Fruit fly (Drosophila melanogaster) whole organism, adult: ENCODE results near the gene CG6333.
A peak's percentile ranks its signal among the peaks of the same experiment; 100 is the strongest.

ENCODE experiments used
- CG12768 ChIP-seq: fragments of 200-800 bp; sonication (Bioruptor generic); optimal IDR thresholded peaks from 2 replicates; lab custom pipeline; 2017; ENCODE audit warnings: missing biosample characterization, missing genetic modification characterization, mild to moderate bottlenecking, moderate library complexity, missing genetic modification reagents
- CG14711 ChIP-seq: fragments of 200-800 bp; sonication (Bioruptor generic); optimal IDR thresholded peaks from 2 replicates; lab custom pipeline; 2018; ENCODE audit warnings: missing biosample characterization, mild to moderate bottlenecking, missing genetic modification characterization, moderate library complexity
- CG1620 ChIP-seq: fragments of 200-800 bp; sonication (Bioruptor generic); optimal IDR thresholded peaks from 2 replicates; lab custom pipeline; 2016; ENCODE audit warnings: missing biosample characterization, missing genetic modification characterization
- CG33017 ChIP-seq: fragments of 200-800 bp; sonication (Bioruptor generic); optimal IDR thresholded peaks from 2 replicates; lab custom pipeline; 2018; ENCODE audit warnings: missing biosample characterization, mild to moderate bottlenecking, missing genetic modification characterization, moderate library complexity
- CG7101 ChIP-seq: fragments of 200-800 bp; sonication (Bioruptor generic); optimal IDR thresholded peaks from 2 replicates; lab custom pipeline; 2018; ENCODE audit warnings: missing biosample characterization, mild to moderate bottlenecking, missing genetic modification characterization, moderate library complexity
- Clk ChIP-seq: fragments of 200-800 bp; sonication (Bioruptor generic); optimal IDR thresholded peaks from 2 replicates; lab custom pipeline; 2017; ENCODE audit warnings: missing biosample characterization, missing genetic modification characterization
- Crg-1 ChIP-seq: fragments of 200-800 bp; sonication (Bioruptor generic); optimal IDR thresholded peaks from 2 replicates; lab custom pipeline; 2016; ENCODE audit warnings: missing biosample characterization, missing genetic modification characterization
- Hr96 ChIP-seq: fragments of 200-800 bp; sonication (Bioruptor generic); optimal IDR thresholded peaks from 2 replicates; lab custom pipeline; 2016; ENCODE audit warnings: missing biosample characterization, missing genetic modification characterization
- bab1 ChIP-seq: fragments of 200-800 bp; sonication (Bioruptor generic); optimal IDR thresholded peaks from 3 replicates; lab custom pipeline; 2019; ENCODE audit warnings: missing biosample characterization, mild to moderate bottlenecking, missing genetic modification characterization, moderate library complexity
- cic ChIP-seq: fragments of 200-800 bp; sonication (Bioruptor generic); optimal IDR thresholded peaks from 2 replicates; lab custom pipeline; 2017; ENCODE audit warnings: missing biosample characterization, mild to moderate bottlenecking, missing genetic modification characterization, moderate library complexity
- ovo ChIP-seq: fragments of 200-800 bp; sonication (Bioruptor generic); optimal IDR thresholded peaks from 2 replicates; lab custom pipeline; 2016; ENCODE audit warnings: missing biosample characterization, missing genetic modification characterization
- toe ChIP-seq: fragments of 200-800 bp; sonication (Bioruptor generic); optimal IDR thresholded peaks from 2 replicates; lab custom pipeline; 2016; ENCODE audit warnings: missing biosample characterization, missing genetic modification characterization

dm6 chr3L:17485280-17485792, 694 bp downstream of the CG6333 start:
- TF ChIP-seq Clk (GFP tag; lab: Kevin White, UChicago) (no peak), ovo (GFP tag; lab: Kevin White, UChicago) (peak; percentile 23), cic (GFP tag; lab: Kevin White, UChicago) (no peak), toe (GFP tag; lab: Kevin White, UChicago) (no peak), CG7101 (tag; lab: Kevin White, UChicago) (peak; percentile 64), Crg-1 (GFP tag; lab: Kevin White, UChicago) (peak; percentile 55), CG12768 (GFP tag; lab: Kevin White, UChicago) (no peak), bab1 (GFP tag; lab: Kevin White, UChicago) (no peak), Hr96 (GFP tag; lab: Kevin White, UChicago) (peak; percentile 36), CG33017 (tag; lab: Kevin White, UChicago) (peak; percentile 18), CG1620 (GFP tag; lab: Kevin White, UChicago) (no peak), CG14711 (tag; lab: Kevin White, UChicago) (peak; percentile 2)
